Worm (Caenorhabditis elegans): ENCODE data around the gene ZC404.16.
A peak's percentile ranks its signal among the peaks of the same experiment; 100 is the strongest.

Gene ZC404.16

DNA sequence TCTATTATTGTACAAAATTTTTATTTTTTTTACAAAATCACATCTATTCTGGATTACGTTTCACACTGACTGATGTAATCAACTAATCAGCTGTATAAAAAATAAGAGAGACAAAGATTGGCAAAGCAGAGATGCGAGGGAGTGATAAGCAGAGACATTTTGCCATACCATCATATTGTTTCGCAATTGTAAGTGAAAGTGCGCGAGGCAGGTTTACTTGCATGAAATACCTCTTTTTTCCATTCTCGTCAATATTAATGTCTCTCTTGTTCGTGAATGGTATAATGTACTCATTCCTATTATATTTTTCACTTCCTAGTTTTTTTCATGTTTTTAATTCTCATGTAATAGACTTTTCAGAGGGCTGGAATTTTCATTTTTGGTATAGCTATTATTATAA lies 36.8 kb downstream of the ZC404.16 start (continued):
- no peak for TF ChIP-seq duxl-1 (tag; optimal IDR thresholded peaks at IDR 0.05; ENCODE audit: poor library complexity)
- TF ChIP-seq Y5F2A.4 (GFP tag; optimal IDR thresholded peaks at IDR 0.05), result no peak
- TF ChIP-seq lsy-2 (tag; optimal IDR thresholded peaks at IDR 0.05), result no peak
- TF ChIP-seq hlh-11 (tag; optimal IDR thresholded peaks at IDR 0.05), result peak; percentile 14
- no peak for TF ChIP-seq snpc-4 (tag; optimal IDR thresholded peaks at IDR 0.05)
- no peak for TF ChIP-seq zfp-2 (tag; optimal IDR thresholded peaks at IDR 0.05)
- TF ChIP-seq attf-4 (tag; optimal IDR thresholded peaks at IDR 0.05), result no peak
- peak; percentile 34 for TF ChIP-seq nhr-48 (tag; optimal IDR thresholded peaks at IDR 0.05)
- no peak for TF ChIP-seq arid-1 (GFP tag; conservative IDR thresholded peaks at IDR 0.05)
- no peak for TF ChIP-seq vab-7 (GFP tag; IDR thresholded peaks at IDR 0.05)
- no peak for TF ChIP-seq set-16 (GFP tag; IDR thresholded peaks at IDR 0.05)
- TF ChIP-seq ctbp-1 (GFP tag; IDR thresholded peaks at IDR 0.05), result no peak
- TF ChIP-seq Y75B8A.6 (GFP tag; IDR thresholded peaks at IDR 0.05), result no peak
- TF ChIP-seq T20F7.1 (GFP tag; optimal IDR thresholded peaks at IDR 0.05), result no peak
- no peak for TF ChIP-seq lin-38 (GFP tag; IDR thresholded peaks at IDR 0.05)
- TF ChIP-seq F10B5.3 (tag; optimal IDR thresholded peaks at IDR 0.05), result no peak

DNA sequence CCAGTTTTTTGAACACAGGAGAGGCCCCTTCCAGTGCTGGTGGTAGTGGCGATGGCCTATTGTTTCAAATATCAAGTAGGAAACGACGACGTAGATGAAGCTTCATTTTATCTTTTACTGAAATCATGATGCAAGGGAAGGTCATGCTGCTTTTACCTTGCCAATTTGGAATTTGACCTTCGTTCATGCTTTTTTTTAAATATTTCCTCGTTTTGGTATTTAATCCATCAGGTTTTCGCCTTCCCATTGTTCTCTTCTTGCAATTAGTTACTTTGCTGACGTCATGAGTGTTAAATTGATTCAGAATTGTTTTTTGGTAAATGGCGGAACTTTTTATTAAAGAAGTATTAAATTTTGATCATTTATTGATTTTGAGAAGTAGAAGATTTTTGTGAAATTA lies 37.5 kb downstream of the ZC404.16 start:
- TF ChIP-seq lin-39 (tag; optimal IDR thresholded peaks at IDR 0.05) (no peak), php-3 (GFP tag; IDR thresholded peaks at IDR 0.05) (no peak), nhr-25 (tag; optimal IDR thresholded peaks at IDR 0.05; ENCODE audit: borderline replicate concordance, insufficient read depth) (peak; percentile 0), unc-62 (GFP tag; optimal IDR thresholded peaks at IDR 0.05 in 1 of 2) (peak in 1 of 2 experiments; percentile 41), unc-62 (tag; optimal IDR thresholded peaks at IDR 0.05) (no peak), skn-1 (tag; optimal IDR thresholded peaks at IDR 0.05) (no peak), ctbp-1 (GFP tag; IDR thresholded peaks at IDR 0.05) (no peak)

DNA sequence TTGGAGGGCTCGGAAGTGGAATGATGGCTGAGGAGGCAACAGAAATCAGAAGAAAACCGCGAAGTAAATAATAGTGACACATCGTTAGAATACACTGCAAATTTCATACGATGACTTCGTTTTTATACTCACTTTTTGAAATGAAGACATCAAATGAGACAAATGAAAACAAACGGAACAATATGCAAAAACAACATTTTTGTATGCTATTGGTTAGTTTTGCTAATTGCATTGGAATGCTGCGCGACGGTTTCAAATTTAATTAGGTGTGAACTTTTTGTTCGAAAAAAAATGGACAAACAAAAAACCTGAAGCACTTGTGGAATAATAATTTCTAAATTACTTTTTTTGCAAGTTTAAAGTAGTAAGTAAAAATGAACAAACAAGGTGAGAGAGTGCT lies 40.6 kb downstream of the ZC404.16 start, which contains the start of gene grl-8:
grl-8 (minus strand) TSS at position 101 of the 400 bp plus-strand sequence.
- TF ChIP-seq mdt-29 (GFP tag; IDR thresholded peaks at IDR 0.05) (no peak), ces-1 (GFP tag; optimal IDR thresholded peaks at IDR 0.05) (no peak), hlh-11 (tag; optimal IDR thresholded peaks at IDR 0.05) (no peak), zfp-3 (GFP tag; conservative IDR thresholded peaks at IDR 0.05) (no peak), lin-1 (GFP tag; IDR thresholded peaks at IDR 0.05) (no peak)

DNA sequence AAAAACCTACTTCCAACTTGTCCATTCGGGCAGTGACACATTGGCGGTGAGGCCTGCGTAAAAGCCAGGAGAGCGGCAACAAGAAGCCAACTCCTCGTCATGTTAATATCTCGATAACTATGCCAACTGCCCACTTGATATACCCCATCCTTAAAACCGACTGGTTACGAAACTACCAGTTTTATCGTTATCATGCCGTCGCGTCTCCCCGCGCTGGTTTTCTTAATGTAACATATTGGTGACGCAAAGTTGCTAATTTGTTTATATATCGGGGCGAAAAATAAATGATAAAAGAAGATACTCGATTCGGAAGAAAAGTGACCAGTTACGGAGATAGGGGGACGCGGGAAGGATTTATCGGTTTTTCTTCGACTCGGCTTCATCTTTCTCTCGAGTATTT lies 42.0 kb downstream of the ZC404.16 start, which contains the start of gene grl-9:
grl-9 (minus strand) TSS at position 101 of the 400 bp plus-strand sequence.
- TF ChIP-seq aha-1 (tag) (peak; percentile 14), unc-62 (GFP tag; optimal IDR thresholded peaks at IDR 0.05 in 1 of 2) (peak in 1 of 2 experiments; percentile 34), unc-62 (tag; optimal IDR thresholded peaks at IDR 0.05) (no peak), daf-8 (GFP tag; IDR thresholded peaks at IDR 0.05) (no peak)

DNA sequence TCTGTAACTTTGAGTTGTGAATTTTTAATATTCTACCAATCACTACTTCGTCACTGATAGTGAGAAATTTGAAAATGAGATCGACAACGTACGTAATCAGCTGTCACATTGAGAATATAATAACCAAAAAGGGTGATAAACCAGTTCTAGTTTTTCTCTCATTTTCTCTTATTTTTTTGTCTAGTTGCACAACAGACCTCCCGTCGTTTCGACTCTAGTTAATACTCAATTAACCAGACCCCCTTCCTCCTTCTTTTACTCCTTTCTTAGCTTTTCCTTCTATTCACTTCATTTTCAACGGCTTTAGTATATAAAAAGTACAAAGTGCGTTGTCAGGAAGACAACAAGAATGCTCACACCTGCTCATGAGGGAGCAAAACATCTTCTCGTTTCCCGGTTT lies 46.4 kb downstream of the ZC404.16 start, which contains the start of gene ZC487.1:
ZC487.1 (plus strand) TSS at position 301 of the 400 bp plus-strand sequence.
- TF ChIP-seq vab-7 (GFP tag; IDR thresholded peaks at IDR 0.05) (no peak), rbr-2 (tag; optimal IDR thresholded peaks at IDR 0.05) (no peak), jun-1 (tag; optimal IDR thresholded peaks at IDR 0.05) (no peak), Y75B8A.6 (GFP tag; IDR thresholded peaks at IDR 0.05) (no peak), nhr-237 (tag; optimal IDR thresholded peaks at IDR 0.05) (no peak), egl-27 (tag; optimal IDR thresholded peaks at IDR 0.05) (no peak), nhr-76 (tag; optimal IDR thresholded peaks at IDR 0.05) (no peak), F10B5.3 (tag; optimal IDR thresholded peaks at IDR 0.05) (no peak), daf-12 (tag; optimal IDR thresholded peaks at IDR 0.05) (no peak), nhr-41 (GFP tag; IDR thresholded peaks at IDR 0.05) (no peak), F44E2.7 (GFP tag; IDR thresholded peaks at IDR 0.05) (no peak), snpc-4 (tag; optimal IDR thresholded peaks at IDR 0.05) (no peak), D1046.2 (GFP tag; IDR thresholded peaks at IDR 0.05) (no peak)

Data from whole organism, L4 larva.